Worm (Caenorhabditis elegans) whole organism, late embryonic: ENCODE measurements around the gene srj-13.

Experiments
- Y22D7AL.16 ChIP-seq: sonication (generic microtip); optimal IDR thresholded peaks from 2 replicates; lab custom pipeline; 2016; ENCODE audit warnings: missing genetic modification characterization, missing compliant biosample characterization
- ama-1 ChIP-seq: fragments of 150-350 bp; optimal IDR thresholded peaks from 2 replicates; lab custom pipeline; 2014
- ceh-48 ChIP-seq: sonication (generic microtip); optimal IDR thresholded peaks from 2 replicates; lab custom pipeline; 2016; ENCODE audit warnings: missing genetic modification characterization, inconsistent platforms, missing compliant biosample characterization
- dmd-4 ChIP-seq: sonication (generic microtip); optimal IDR thresholded peaks from 2 replicates; lab custom pipeline; 2016; ENCODE audit warnings: borderline replicate concordance, missing genetic modification characterization, missing compliant biosample characterization
- dve-1 ChIP-seq: sonication (generic microtip); optimal IDR thresholded peaks from 2 replicates; lab custom pipeline; 2017; ENCODE audit warnings: antibody characterized with exemption, mild to moderate bottlenecking, missing genetic modification characterization, missing compliant biosample characterization
- nfya-1 ChIP-seq: sonication (generic microtip); optimal IDR thresholded peaks from 2 replicates; lab custom pipeline; 2017; ENCODE audit warnings: missing genetic modification characterization, mild to moderate bottlenecking, missing compliant biosample characterization, antibody characterized with exemption, moderate library complexity
- nhr-11 ChIP-seq: fragments of 150-350 bp; optimal IDR thresholded peaks from 2 replicates; lab custom pipeline; 2014; ENCODE audit warnings: missing biosample characterization, missing genetic modification characterization
- pat-9 ChIP-seq: fragments of 200-800 bp; sonication (Bioruptor generic); optimal IDR thresholded peaks from 2 replicates; lab custom pipeline; 2018; ENCODE audit warnings: mild to moderate bottlenecking, missing genetic modification characterization, moderate library complexity, missing compliant biosample characterization
- pqm-1 ChIP-seq: sonication (generic microtip); optimal IDR thresholded peaks from 2 replicates; lab custom pipeline; 2016; ENCODE audit warnings: missing genetic modification characterization, missing compliant biosample characterization
- rnt-1 ChIP-seq: sonication (generic microtip); optimal IDR thresholded peaks from 2 replicates; lab custom pipeline; 2016; ENCODE audit warnings: missing genetic modification characterization, missing compliant biosample characterization
- tbx-2 ChIP-seq: sonication (generic microtip); optimal IDR thresholded peaks from 2 replicates; lab custom pipeline; 2016; ENCODE audit warnings: missing genetic modification characterization, missing compliant biosample characterization
- unc-86 ChIP-seq: sonication (generic microtip); optimal IDR thresholded peaks from 2 replicates; lab custom pipeline; 2016; ENCODE audit warnings: missing genetic modification characterization, missing compliant biosample characterization

ce11 chrV:7417018-7417716 lies 14.7 kb downstream of the srj-13 start, which contains the start of gene srw-67:
- TF ChIP-seq nfya-1 (tag; lab: Kevin White, UChicago): no peak
- TF ChIP-seq tbx-2: no peak
- no peak for TF ChIP-seq ama-1 (lab: Kevin White, UChicago)
- no peak for TF ChIP-seq dmd-4 (tag; lab: Kevin White, UChicago)
- TF ChIP-seq nhr-11: no peak
- no peak for TF ChIP-seq pqm-1 (tag; lab: Kevin White, UChicago)
- TF ChIP-seq Y22D7AL.16: no peak
- no peak for TF ChIP-seq unc-86 (tag; lab: Kevin White, UChicago)
- TF ChIP-seq ceh-48 (tag; lab: Kevin White, UChicago): no peak
- TF ChIP-seq dve-1: no peak
- no peak for TF ChIP-seq rnt-1 (tag; lab: Kevin White, UChicago)
- TF ChIP-seq pat-9 (tag; lab: Kevin White, UChicago): no peak
